Worm (Caenorhabditis elegans): ENCODE measurements around the gene ekl-5.

DNA sequence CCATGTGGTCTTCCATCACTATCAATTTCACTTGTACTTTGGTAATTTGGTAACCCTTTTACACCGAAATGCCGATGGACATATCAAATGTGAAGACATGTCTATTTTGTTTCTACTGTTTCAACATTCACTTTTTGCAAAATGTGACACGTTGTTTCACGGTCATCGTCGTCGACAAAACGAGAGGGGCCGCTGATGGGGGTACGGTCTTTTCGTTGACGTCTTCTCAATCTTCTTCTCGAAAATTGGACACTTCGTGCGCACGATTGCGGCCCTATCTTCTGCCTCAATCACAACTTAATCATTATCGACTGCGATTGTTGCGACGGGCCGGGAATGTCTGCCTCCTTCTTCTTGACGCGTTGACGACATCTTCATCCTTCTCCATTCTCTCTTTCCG is 19.7 kb upstream of the ekl-5 start:
- TF ChIP-seq F13H6.1 (tag; optimal IDR thresholded peaks at IDR 0.05) (no peak), pag-3 (tag; optimal IDR thresholded peaks at IDR 0.05; ENCODE audit: borderline replicate concordance) (no peak), ttx-3 (tag; optimal IDR thresholded peaks at IDR 0.05) (no peak)

Measured in whole organism, late embryonic.